Worm (Caenorhabditis elegans): ENCODE measurements around the gene ZK1320.11.

The ZK1320.11 gene

DNA sequence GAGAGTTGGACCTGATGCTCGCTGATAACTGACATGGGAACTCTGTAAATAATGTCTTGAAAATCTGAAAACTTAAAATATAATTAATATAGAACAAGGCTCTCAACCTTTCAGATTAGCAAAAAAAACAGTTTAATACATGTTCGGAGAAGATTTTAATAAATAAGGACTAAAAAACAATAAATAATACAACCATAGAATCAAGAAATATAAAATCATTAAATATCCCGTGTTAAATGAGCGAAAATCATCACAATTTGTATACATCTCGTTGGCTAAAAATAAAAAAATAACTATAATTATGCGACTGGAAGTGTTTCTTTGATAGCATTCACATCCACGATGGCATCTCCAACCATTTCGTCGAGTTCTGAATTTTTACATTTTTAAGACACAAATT is 37.3 kb downstream of the ZK1320.11 start, which contains the start of gene Y53C12A.10:
Gene Y53C12A.10, minus strand, starts transcription at position 101 of the 400 bp plus-strand sequence.
- TF ChIP-seq gmeb-2 (tag; optimal IDR thresholded peaks at IDR 0.05) (no peak), ref-2 (tag; optimal IDR thresholded peaks at IDR 0.05) (no peak), pqm-1 (tag; optimal IDR thresholded peaks at IDR 0.05) (no peak)

DNA sequence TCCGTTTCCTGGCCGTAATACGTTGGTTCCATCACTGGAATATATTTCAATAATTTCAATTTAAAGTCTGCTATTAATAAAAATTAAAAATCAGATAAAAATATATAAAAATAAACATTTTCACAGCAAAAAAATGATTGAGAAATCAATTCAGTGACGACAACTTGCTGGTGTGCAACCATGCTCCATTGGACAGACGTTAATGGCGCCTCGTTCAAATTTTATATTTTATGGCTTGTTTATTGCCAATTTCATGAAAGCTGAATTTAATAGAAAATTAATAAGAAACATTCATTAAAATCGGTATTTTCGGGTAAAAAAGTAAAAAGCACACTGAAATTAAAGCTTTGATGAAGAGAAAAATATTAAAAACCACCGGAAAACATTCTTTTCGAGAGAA is 38.8 kb downstream of the ZK1320.11 start, which contains the start of gene Y53C12A.3:
Gene Y53C12A.3, minus strand, starts transcription at position 34 of the 400 bp plus-strand sequence.
- TF ChIP-seq ceh-45 (GFP tag; IDR thresholded peaks at IDR 0.05): no peak
- no peak for TF ChIP-seq elt-4 (tag; optimal IDR thresholded peaks at IDR 0.05)
- TF ChIP-seq zip-5 (tag; optimal IDR thresholded peaks at IDR 0.05): no peak
- TF ChIP-seq ceh-24 (tag; optimal IDR thresholded peaks at IDR 0.05): no peak
- peak; percentile 0 for TF ChIP-seq nfya-1 (tag; optimal IDR thresholded peaks at IDR 0.05)

DNA sequence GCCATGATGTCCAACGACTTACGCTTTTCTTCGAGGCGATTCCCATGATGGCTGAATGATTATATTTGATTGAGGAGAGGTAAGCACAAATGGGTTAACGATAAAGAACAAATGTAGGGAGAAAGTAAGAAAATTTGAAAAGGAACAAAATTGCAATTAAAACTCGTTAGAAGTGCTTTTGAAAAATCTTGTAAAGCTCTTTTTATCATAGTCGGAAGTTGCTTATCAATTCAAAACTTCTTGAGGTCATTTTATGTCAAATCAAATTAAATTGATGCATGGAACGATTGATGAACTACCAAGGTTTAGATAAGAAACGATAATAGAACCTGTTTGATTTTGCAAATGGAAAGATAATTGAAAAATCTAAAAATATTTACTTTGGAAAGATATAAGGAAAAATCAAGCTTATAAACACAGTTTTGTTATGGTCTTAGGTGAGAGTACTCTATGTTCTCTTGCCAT is 41.4 kb downstream of the ZK1320.11 start, which contains the start of gene glt-5:
Gene glt-5, minus strand, starts transcription at position 51 of the 465 bp plus-strand sequence.
- TF ChIP-seq pros-1 (tag; optimal IDR thresholded peaks at IDR 0.05): no peak

DNA sequence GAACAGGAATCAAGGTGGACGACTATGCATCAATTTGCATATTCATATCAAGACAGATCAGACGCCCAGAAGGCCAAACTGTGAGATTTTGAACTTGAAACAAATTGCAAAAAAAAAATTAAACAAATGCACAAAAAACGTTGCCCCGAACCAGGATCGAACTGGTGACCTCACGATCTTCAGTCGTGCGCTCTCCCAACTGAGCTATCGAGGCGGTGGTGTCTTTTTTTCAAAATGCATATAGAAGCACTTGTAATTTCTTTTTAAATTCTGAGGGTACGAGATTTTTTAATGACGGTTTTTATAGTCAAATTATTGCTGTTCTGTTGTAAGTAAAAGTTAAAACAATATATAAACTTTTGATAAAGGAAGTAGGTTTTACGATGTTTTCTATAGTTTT is 45.7 kb downstream of the ZK1320.11 start:
- TF ChIP-seq nfya-1 (tag; optimal IDR thresholded peaks at IDR 0.05) (no peak), rnt-1 (tag; optimal IDR thresholded peaks at IDR 0.05) (no peak), ceh-34 (tag; optimal IDR thresholded peaks at IDR 0.05) (no peak), ref-2 (tag; optimal IDR thresholded peaks at IDR 0.05) (no peak), ceh-48 (tag; optimal IDR thresholded peaks at IDR 0.05) (no peak), K02D7.2 (tag; optimal IDR thresholded peaks at IDR 0.05) (no peak), pat-9 (tag; optimal IDR thresholded peaks at IDR 0.05) (no peak), K09A11.1 (tag; optimal IDR thresholded peaks at IDR 0.05; ENCODE audit: insufficient read depth) (no peak), hlh-13 (GFP tag; optimal IDR thresholded peaks at IDR 0.05) (no peak), Y22D7AL.16 (tag; optimal IDR thresholded peaks at IDR 0.05) (no peak), lim-6 (tag; optimal IDR thresholded peaks at IDR 0.05) (no peak), ahr-1 (tag; optimal IDR thresholded peaks at IDR 0.05) (no peak), elt-2 (tag; optimal IDR thresholded peaks at IDR 0.05) (no peak), dmd-4 (tag; optimal IDR thresholded peaks at IDR 0.05; ENCODE audit: borderline replicate concordance) (no peak)

DNA sequence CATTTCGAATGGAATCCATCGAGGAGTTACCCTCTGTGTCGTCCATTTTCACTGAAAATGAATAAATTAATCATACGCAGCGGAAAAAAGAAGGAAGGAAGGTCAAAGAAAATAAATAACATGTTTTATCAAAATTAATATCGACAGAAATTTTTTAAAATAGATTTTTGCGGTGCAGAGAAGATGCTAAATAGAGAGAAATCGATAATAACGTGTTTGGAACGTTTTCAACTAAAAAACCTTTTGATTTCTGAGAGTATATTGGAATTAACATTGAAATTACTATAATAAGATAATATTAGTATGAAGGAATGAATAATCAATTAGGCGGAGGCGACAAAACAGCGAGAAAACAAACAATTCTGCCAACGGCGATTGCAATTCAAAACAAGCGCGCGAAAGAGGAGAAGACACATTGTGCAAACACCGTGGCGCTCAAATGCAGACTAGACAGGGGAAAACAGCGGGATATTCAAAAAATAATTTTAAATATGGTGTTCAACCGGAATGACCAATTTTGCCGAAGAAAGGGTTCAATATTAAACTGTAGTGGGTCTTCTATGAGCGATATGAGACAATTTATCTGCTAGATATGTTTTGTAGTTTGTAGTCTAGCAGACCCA is 49.1 kb downstream of the ZK1320.11 start, which contains the start of gene wee-1.3:
Gene wee-1.3, minus strand, starts transcription at position 51 of the 623 bp plus-strand sequence.
- TF ChIP-seq npax-4 (tag; optimal IDR thresholded peaks at IDR 0.05) (no peak), ceh-22 (tag; optimal IDR thresholded peaks at IDR 0.05) (no peak), ceh-31 (tag; optimal IDR thresholded peaks at IDR 0.05) (peak; percentile 54), fkh-6 (tag; optimal IDR thresholded peaks at IDR 0.05) (no peak), elt-2 (tag; optimal IDR thresholded peaks at IDR 0.05) (peak; percentile 37), unc-55 (GFP tag; optimal IDR thresholded peaks at IDR 0.05) (no peak), pax-1 (tag; optimal IDR thresholded peaks at IDR 0.05) (peak; percentile 5), elt-4 (tag; optimal IDR thresholded peaks at IDR 0.05) (no peak), fkh-10 (GFP tag; optimal IDR thresholded peaks at IDR 0.05) (no peak), unc-3 (GFP tag; conservative IDR thresholded peaks at IDR 0.05) (no peak), unc-3 (tag; optimal IDR thresholded peaks at IDR 0.05) (no peak), ceh-19 (GFP tag; optimal IDR thresholded peaks at IDR 0.05) (no peak), odd-2 (tag; optimal IDR thresholded peaks at IDR 0.05) (no peak), hlh-30 (tag; optimal IDR thresholded peaks at IDR 0.05; ENCODE audit: insufficient read depth) (no peak), lin-11 (tag; optimal IDR thresholded peaks at IDR 0.05) (no peak), ama-1 (optimal IDR thresholded peaks at IDR 0.05) (no peak), K09A11.1 (tag; optimal IDR thresholded peaks at IDR 0.05; ENCODE audit: insufficient read depth) (no peak), mec-3 (tag; optimal IDR thresholded peaks at IDR 0.05; ENCODE audit: borderline replicate concordance) (no peak), nfya-1 (tag; optimal IDR thresholded peaks at IDR 0.05) (peak; percentile 59), nhr-232 (tag; optimal IDR thresholded peaks at IDR 0.05) (no peak), dmd-4 (tag; optimal IDR thresholded peaks at IDR 0.05; ENCODE audit: borderline replicate concordance) (no peak), sox-4 (tag; optimal IDR thresholded peaks at IDR 0.05) (no peak), ceh-45 (GFP tag; IDR thresholded peaks at IDR 0.05) (no peak), ceh-6 (GFP tag; optimal IDR thresholded peaks at IDR 0.05) (no peak), ztf-16 (tag; optimal IDR thresholded peaks at IDR 0.05) (peak; percentile 28), unc-42 (tag; optimal IDR thresholded peaks at IDR 0.05) (peak; percentile 53), pha-2 (tag; optimal IDR thresholded peaks at IDR 0.05) (no peak), tbx-7 (tag; optimal IDR thresholded peaks at IDR 0.05) (no peak), ceh-9 (tag; optimal IDR thresholded peaks at IDR 0.05) (no peak), pat-9 (tag; optimal IDR thresholded peaks at IDR 0.05) (no peak)
